Worm (Caenorhabditis elegans): ENCODE results near the gene srh-130.

The srh-130 gene

ce11 chrV:5150880-5151279 is at the start of gene srh-130:
TSS of gene srh-130 (plus strand) at chrV:5151180.
- TF ChIP-seq ces-1 (GFP tag; optimal IDR thresholded peaks at IDR 0.05) (no peak), unc-62 (GFP tag; optimal IDR thresholded peaks at IDR 0.05 in 1 of 2) (peak in 1 of 2 experiments; percentile 0), unc-62 (tag; optimal IDR thresholded peaks at IDR 0.05) (no peak)

DNA sequence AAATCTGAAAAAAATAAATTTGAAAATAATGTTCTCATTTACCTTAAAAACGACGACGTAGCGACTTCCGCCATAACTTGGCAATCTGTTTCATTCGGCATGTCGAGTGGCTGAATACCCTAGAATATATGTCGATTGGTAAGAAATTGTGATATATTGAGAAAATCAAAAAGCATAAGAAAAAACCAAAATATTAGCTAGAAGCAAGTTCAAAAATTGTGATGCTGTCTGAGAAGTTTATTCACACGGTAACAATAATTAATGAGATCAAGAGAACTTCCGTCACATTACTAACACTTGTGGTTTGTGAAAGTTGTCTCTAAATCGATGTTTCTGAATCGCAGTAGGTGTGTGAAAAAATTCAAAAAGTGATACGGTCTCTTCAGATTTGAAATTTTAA is 49.0 kb upstream of the srh-130 start, which contains the start of gene srab-1:
TSS of gene srab-1 (minus strand) at position 101 of the 400 bp plus-strand sequence.
- TF ChIP-seq lir-3 (tag; optimal IDR thresholded peaks at IDR 0.05) (no peak), ceh-62 (tag; optimal IDR thresholded peaks at IDR 0.05) (no peak)

ce11 chrV:5104934-5105333 is 46.0 kb upstream of the srh-130 start, which contains the start of gene srab-2:
TSS of gene srab-2 (minus strand) at chrV:5105034.
- TF ChIP-seq zfp-2 (tag; optimal IDR thresholded peaks at IDR 0.05), result no peak
- no peak for TF ChIP-seq nhr-77 (tag; optimal IDR thresholded peaks at IDR 0.05)
- TF ChIP-seq nhr-48 (tag; optimal IDR thresholded peaks at IDR 0.05), result no peak
- no peak for TF ChIP-seq spr-3 (GFP tag; optimal IDR thresholded peaks at IDR 0.05)
- TF ChIP-seq arid-1 (GFP tag; conservative IDR thresholded peaks at IDR 0.05), result no peak
- no peak for TF ChIP-seq vab-7 (GFP tag; IDR thresholded peaks at IDR 0.05)

DNA sequence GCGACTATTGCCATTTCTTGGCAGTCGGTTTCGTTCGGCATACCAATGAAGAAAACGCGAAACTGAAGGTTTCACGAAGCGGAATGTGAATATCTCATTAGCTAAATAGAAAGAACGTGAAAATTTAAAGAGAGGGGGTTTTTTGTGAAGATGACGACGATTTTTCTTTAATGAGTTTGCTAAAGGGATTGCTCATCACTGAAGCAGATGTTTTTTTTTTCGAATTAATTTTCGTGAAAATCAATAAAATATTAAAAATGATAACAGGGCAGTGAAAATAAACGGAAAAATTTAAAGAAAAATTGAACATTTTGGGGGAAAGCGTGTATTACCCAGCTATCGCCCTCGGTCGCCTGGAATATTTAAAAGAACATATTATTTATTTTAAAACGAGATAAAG is 43.2 kb upstream of the srh-130 start, which contains the start of gene srab-3:
TSS of gene srab-3 (minus strand) at position 101 of the 400 bp plus-strand sequence.
- TF ChIP-seq Y75B8A.6 (GFP tag; IDR thresholded peaks at IDR 0.05) (no peak), nhr-76 (tag; optimal IDR thresholded peaks at IDR 0.05) (no peak), unc-62 (GFP tag; optimal IDR thresholded peaks at IDR 0.05 in 1 of 2) (no peak), unc-62 (tag; optimal IDR thresholded peaks at IDR 0.05) (no peak), mdl-1 (tag; optimal IDR thresholded peaks at IDR 0.05) (no peak), ztf-7 (tag; optimal IDR thresholded peaks at IDR 0.05) (no peak), Y5F2A.4 (GFP tag; optimal IDR thresholded peaks at IDR 0.05) (no peak), aha-1 (tag) (no peak), F10B5.3 (tag; optimal IDR thresholded peaks at IDR 0.05) (no peak)

ce11 chrV:5110684-5111083 is 40.3 kb upstream of the srh-130 start, which contains the start of gene ugt-63:
TSS of gene ugt-63 (minus strand) at chrV:5110772.
- peak in 1 of 2 experiments; percentile 61 for TF ChIP-seq unc-62 (GFP tag; optimal IDR thresholded peaks at IDR 0.05 in 1 of 2)
- TF ChIP-seq unc-62 (tag; optimal IDR thresholded peaks at IDR 0.05), result no peak
- TF ChIP-seq mdl-1 (tag; optimal IDR thresholded peaks at IDR 0.05), result peak in 1 of 2 experiments; percentile 11
- peak; percentile 26 for TF ChIP-seq aha-1 (tag)
- TF ChIP-seq tag-97 (GFP tag; IDR thresholded peaks at IDR 0.05), result no peak
- TF ChIP-seq ceh-82 (tag; optimal IDR thresholded peaks at IDR 0.05), result no peak
- peak; percentile 46 for TF ChIP-seq nhr-48 (tag; optimal IDR thresholded peaks at IDR 0.05)
- TF ChIP-seq nhr-28 (tag; optimal IDR thresholded peaks at IDR 0.05), result peak; percentile 99

ce11 chrV:5113654-5114053 is 37.3 kb upstream of the srh-130 start, which contains the start of gene C04F5.8:
TSS of gene C04F5.8 (minus strand) at chrV:5113754.
- TF ChIP-seq set-16 (GFP tag; IDR thresholded peaks at IDR 0.05) (no peak), nhr-11 (tag; optimal IDR thresholded peaks at IDR 0.05) (no peak), attf-4 (tag; optimal IDR thresholded peaks at IDR 0.05) (no peak), cey-2 (tag; optimal IDR thresholded peaks at IDR 0.05; ENCODE audit: borderline replicate concordance, insufficient read depth) (no peak), ceh-32 (tag; optimal IDR thresholded peaks at IDR 0.05; ENCODE audit: poor library complexity) (no peak), spr-1 (tag; optimal IDR thresholded peaks at IDR 0.05) (no peak), nhr-42 (GFP tag; IDR thresholded peaks at IDR 0.05) (no peak), dmd-9 (GFP tag; IDR thresholded peaks at IDR 0.05) (no peak), lim-7 (GFP tag; IDR thresholded peaks at IDR 0.05) (no peak), T26A8.4 (GFP tag; IDR thresholded peaks at IDR 0.05) (no peak), F26F4.8 (GFP tag; conservative IDR thresholded peaks at IDR 0.05) (no peak), ZK337.2 (GFP tag; IDR thresholded peaks at IDR 0.05) (no peak), mes-2 (tag; optimal IDR thresholded peaks at IDR 0.05; ENCODE audit: poor library complexity, severe bottlenecking) (no peak), hlh-11 (tag; optimal IDR thresholded peaks at IDR 0.05) (no peak), ceh-62 (tag; optimal IDR thresholded peaks at IDR 0.05) (no peak), spr-3 (GFP tag; optimal IDR thresholded peaks at IDR 0.05) (no peak), snpc-4 (tag; optimal IDR thresholded peaks at IDR 0.05) (no peak), lin-39 (tag; optimal IDR thresholded peaks at IDR 0.05) (no peak), zip-2 (tag; optimal IDR thresholded peaks at IDR 0.05) (no peak), daf-12 (tag; optimal IDR thresholded peaks at IDR 0.05) (no peak)
